Worm (Caenorhabditis elegans) whole organism, midembryonic: Measurements from ENCODE around the gene F12E12.1.

ENCODE experiments used
- T22C8.4 ChIP-seq: fragments of 200-800 bp; sonication (Bioruptor generic); IDR thresholded peaks from 2 replicates; pipeline ENCODE4 v1.3.6; 2022; ENCODE audit warnings: missing genetic modification characterization, missing compliant biosample characterization
- cog-1 ChIP-seq: sonication (generic microtip); optimal IDR thresholded peaks from 2 replicates; lab custom pipeline; 2016; ENCODE audit warnings: missing genetic modification characterization, missing compliant biosample characterization
- ztf-29 ChIP-seq: fragments of 200-800 bp; sonication (Bioruptor generic); IDR thresholded peaks from 2 replicates; pipeline ENCODE4 v1.3.6; 2022; ENCODE audit warnings: missing genetic modification reagents, missing genetic modification characterization, missing compliant biosample characterization

DNA sequence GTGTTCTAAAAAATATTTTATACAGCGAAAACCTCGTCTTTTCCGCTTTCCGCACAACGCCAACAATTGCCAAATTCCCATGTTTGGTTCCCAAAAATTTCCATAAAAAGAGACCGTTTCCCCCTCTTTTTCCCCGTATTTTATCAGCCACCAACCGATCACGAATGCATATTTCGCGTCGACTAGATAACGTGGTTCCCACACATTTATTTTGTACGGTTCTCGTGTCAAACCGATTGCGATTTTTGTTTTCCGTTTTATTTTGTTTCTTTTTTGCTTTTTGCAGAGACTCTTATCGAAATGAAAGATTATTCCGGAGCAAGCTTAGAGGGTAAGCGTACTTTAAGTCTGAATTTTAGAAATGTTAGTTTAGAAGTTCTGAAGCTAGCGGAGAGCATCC, 20.7 kb upstream of the F12E12.1 start, which contains the start of gene C46E10.3:
- TF ChIP-seq T22C8.4 (GFP tag; lab: Robert Waterston, UW), result no peak
- TF ChIP-seq ztf-29, result no peak
- no peak for TF ChIP-seq cog-1 (tag; lab: Kevin White, UChicago)
